Worm (Caenorhabditis elegans) whole organism, late embryonic: ENCODE measurements around the gene rpac-19.

ENCODE experiments used
- F13H6.1 ChIP-seq: sonication (generic microtip); optimal IDR thresholded peaks from 2 replicates; lab custom pipeline; 2016; ENCODE audit warnings: missing genetic modification characterization, missing compliant biosample characterization
- ama-1 ChIP-seq: fragments of 150-350 bp; optimal IDR thresholded peaks from 2 replicates; lab custom pipeline; 2014
- ceh-31 ChIP-seq: sonication (generic microtip); optimal IDR thresholded peaks from 2 replicates; lab custom pipeline; 2016; ENCODE audit warnings: missing genetic modification characterization, missing compliant biosample characterization
- elt-2 ChIP-seq: sonication (generic microtip); optimal IDR thresholded peaks from 2 replicates; lab custom pipeline; 2016; ENCODE audit warnings: missing genetic modification reagents, missing genetic modification characterization, missing compliant biosample characterization
- hlh-8 ChIP-seq: sonication (generic microtip); optimal IDR thresholded peaks from 2 replicates; lab custom pipeline; 2016; ENCODE audit warnings: missing genotype, missing genetic modification characterization, missing compliant biosample characterization
- lin-11 ChIP-seq: fragments of 200-800 bp; sonication (Bioruptor generic); optimal IDR thresholded peaks from 2 replicates; lab custom pipeline; 2018; ENCODE audit warnings: mild to moderate bottlenecking, missing genetic modification characterization, missing compliant biosample characterization
- pag-3 ChIP-seq: sonication (generic microtip); optimal IDR thresholded peaks from 2 replicates; lab custom pipeline; 2016; ENCODE audit warnings: missing compliant biosample characterization, missing genetic modification characterization, borderline replicate concordance
- sox-2 ChIP-seq: fragments of 200-800 bp; sonication (Bioruptor generic); IDR thresholded peaks from 2 replicates; pipeline ENCODE4 v1.3.6; 2022; ENCODE audit warnings: missing genetic modification reagents, missing genetic modification characterization, missing compliant biosample characterization
- tbx-2 ChIP-seq: sonication (generic microtip); optimal IDR thresholded peaks from 2 replicates; lab custom pipeline; 2016; ENCODE audit warnings: missing genetic modification characterization, missing compliant biosample characterization

DNA sequence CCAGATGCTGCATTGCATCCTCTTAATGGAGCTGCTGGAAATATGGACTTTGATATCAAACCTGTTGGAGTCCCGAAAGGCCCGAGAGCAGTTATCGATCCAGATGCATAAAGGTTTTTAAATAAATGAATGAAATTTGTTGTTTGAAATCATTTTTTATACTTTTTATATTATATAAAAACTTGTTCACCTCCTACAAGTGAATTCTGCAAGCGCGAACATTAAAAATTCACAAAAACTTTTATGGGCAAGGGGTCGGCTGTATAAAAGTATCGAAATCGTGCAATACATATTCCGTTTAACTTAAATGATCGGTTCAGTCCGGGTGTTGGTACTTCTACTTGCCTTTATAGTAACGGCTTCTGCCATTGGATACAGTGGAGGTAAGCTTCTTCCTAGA, 31.5 kb downstream of the rpac-19 start, which contains the start of gene F58A4.1:
- TF ChIP-seq pag-3 (tag; lab: Kevin White, UChicago) (no peak), tbx-2 (tag; lab: Kevin White, UChicago) (no peak), elt-2 (tag; lab: Kevin White, UChicago) (no peak), ceh-31 (tag; lab: Kevin White, UChicago) (no peak), F13H6.1 (tag; lab: Kevin White, UChicago) (no peak), sox-2 (GFP tag; lab: Robert Waterston, UW) (no peak), hlh-8 (tag; lab: Kevin White, UChicago) (no peak), lin-11 (tag; lab: Kevin White, UChicago) (no peak), ama-1 (lab: Kevin White, UChicago) (no peak)
